Worm (Caenorhabditis elegans): Measurements from ENCODE around the gene C33A12.4.

DNA sequence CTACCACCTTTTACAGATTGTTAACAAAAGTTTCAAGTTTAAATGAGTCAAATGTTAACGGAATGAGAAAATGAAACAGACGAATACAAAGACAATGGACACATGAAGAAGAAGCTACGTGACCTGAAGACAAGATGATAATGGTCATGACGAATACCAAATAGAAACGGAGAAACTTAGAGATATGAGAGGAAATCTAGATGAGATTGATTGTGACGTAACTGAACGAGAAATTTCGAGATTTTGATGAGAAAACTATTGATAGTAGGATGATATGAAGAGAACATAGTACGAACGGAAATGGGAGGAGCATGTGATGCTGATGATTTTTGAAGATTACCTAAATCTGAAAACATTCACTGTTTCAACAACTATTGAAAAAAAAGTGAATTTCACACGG, 24.7 kb upstream of the C33A12.4 start:
- TF ChIP-seq ceh-16 (tag; optimal IDR thresholded peaks at IDR 0.05) (no peak), ztf-4 (tag; optimal IDR thresholded peaks at IDR 0.05) (no peak), egl-27 (tag; optimal IDR thresholded peaks at IDR 0.05) (no peak), snpc-4 (tag; optimal IDR thresholded peaks at IDR 0.05) (no peak), ztf-11 (tag; optimal IDR thresholded peaks at IDR 0.05) (no peak), nhr-237 (tag; optimal IDR thresholded peaks at IDR 0.05) (no peak), nhr-12 (tag; optimal IDR thresholded peaks at IDR 0.05) (no peak), fos-1 (tag; optimal IDR thresholded peaks at IDR 0.05) (peak; percentile 36)
